Fruit fly (Drosophila melanogaster) whole organism, embryonic: ENCODE results near the gene Ppcs.

Source experiments
- Atf6 ChIP-seq: fragments of 200-800 bp; sonication (Bioruptor generic); IDR thresholded peaks from 2 replicates; pipeline ENCODE4 v1.3.6; 2022; ENCODE audit warnings: missing biosample characterization, missing genetic modification characterization
- Awh ChIP-seq: fragments of 200-800 bp; sonication (Bioruptor generic); IDR thresholded peaks from 2 replicates; pipeline ENCODE4, ENCODE4 v1.3.6; 2022; ENCODE audit warnings: missing biosample characterization, missing genetic modification characterization
- CG10267 ChIP-seq: fragments of 200-800 bp; sonication (Bioruptor generic); optimal IDR thresholded peaks from 2 replicates; lab custom pipeline; 2018; ENCODE audit warnings: missing biosample characterization, mild to moderate bottlenecking, missing genetic modification characterization, moderate library complexity
- CG11456 ChIP-seq: fragments of 200-800 bp; sonication (Bioruptor generic); IDR thresholded peaks from 3 replicates; pipeline ENCODE4 v1.3.6; 2022; ENCODE audit warnings: missing biosample characterization, missing genetic modification characterization
- CG11560 ChIP-seq: fragments of 200-800 bp; sonication (Bioruptor generic); IDR thresholded peaks from 3 replicates; pipeline ENCODE4 v1.3.6; 2022; ENCODE audit warnings: missing biosample characterization, missing genetic modification characterization
- CG13775 ChIP-seq: fragments of 200-800 bp; sonication (Bioruptor generic); optimal IDR thresholded peaks from 3 replicates; lab custom pipeline; 2017; ENCODE audit warnings: missing biosample characterization, mild to moderate bottlenecking, missing genetic modification characterization
- CG14667 ChIP-seq: fragments of 200-800 bp; sonication (Bioruptor generic); IDR thresholded peaks from 2 replicates; pipeline ENCODE4 v1.3.6; 2022; ENCODE audit warnings: missing biosample characterization, missing genetic modification characterization
- CG15479 ChIP-seq: fragments of 200-800 bp; sonication (Bioruptor generic); optimal IDR thresholded peaks from 3 replicates; lab custom pipeline; 2019; ENCODE audit warnings: missing biosample characterization, mild to moderate bottlenecking, missing genetic modification characterization, moderate library complexity
- CG1832 ChIP-seq: fragments of 200-800 bp; sonication (Bioruptor generic); optimal IDR thresholded peaks from 2 replicates; lab custom pipeline; 2017; ENCODE audit warnings: missing biosample characterization, mild to moderate bottlenecking, missing genetic modification characterization, inconsistent platforms
- CG3407 ChIP-seq: fragments of 200-800 bp; sonication (Bioruptor generic); optimal IDR thresholded peaks from 2 replicates; lab custom pipeline; 2018; ENCODE audit warnings: missing biosample characterization, mild to moderate bottlenecking, missing genetic modification characterization
- CG3838 ChIP-seq: fragments of 200-800 bp; sonication (Bioruptor generic); optimal IDR thresholded peaks from 3 replicates; lab custom pipeline; 2016; ENCODE audit warnings: missing biosample characterization, missing genetic modification characterization
- CG3847 ChIP-seq: fragments of 200-800 bp; sonication (Bioruptor generic); IDR thresholded peaks from 2 replicates; pipeline ENCODE4 v1.3.6; 2022; ENCODE audit warnings: missing biosample characterization, missing genetic modification characterization
- CG4360 ChIP-seq: fragments of 200-800 bp; sonication (Bioruptor generic); IDR thresholded peaks from 2 replicates; pipeline ENCODE4 v1.3.6; 2022; ENCODE audit warnings: missing biosample characterization, missing genetic modification characterization
- CG6791 ChIP-seq: fragments of 200-800 bp; sonication (Bioruptor generic); IDR thresholded peaks from 3 replicates; pipeline ENCODE4 v1.3.6; 2022; ENCODE audit warnings: missing biosample characterization, missing genetic modification characterization; ENCODE audit not compliant: partially characterized antibody
- CG8359 ChIP-seq: fragments of 200-800 bp; sonication (Bioruptor generic); optimal IDR thresholded peaks from 2 replicates; lab custom pipeline; 2017; ENCODE audit warnings: missing biosample characterization, mild to moderate bottlenecking, missing genetic modification characterization, borderline replicate concordance
- CHES-1-like ChIP-seq: fragments of 200-800 bp; sonication (Bioruptor generic); optimal IDR thresholded peaks from 2 replicates; lab custom pipeline; 2016; ENCODE audit warnings: missing biosample characterization, missing genetic modification characterization
- Chrac-16 ChIP-seq: fragments of 200-800 bp; sonication (Bioruptor generic); optimal IDR thresholded peaks from 3 replicates; lab custom pipeline; 2016; ENCODE audit warnings: missing biosample characterization, missing genetic modification characterization
- Dip2 ChIP-seq: fragments of 200-800 bp; sonication (Bioruptor generic); IDR thresholded peaks from 2 replicates; pipeline ENCODE4 v1.3.6; 2022; ENCODE audit warnings: missing biosample characterization, missing genetic modification characterization
- Dp ChIP-seq: fragments of 200-800 bp; sonication (Bioruptor generic); optimal IDR thresholded peaks from 2 replicates; lab custom pipeline; 2018; ENCODE audit warnings: missing biosample characterization, mild to moderate bottlenecking, missing genetic modification characterization, moderate library complexity
- ERR ChIP-seq: fragments of 200-800 bp; sonication (Bioruptor generic); optimal IDR thresholded peaks from 2 replicates; lab custom pipeline; 2016; ENCODE audit warnings: missing biosample characterization, missing genetic modification characterization
- HmgD ChIP-seq: fragments of 200-800 bp; sonication (Bioruptor generic); optimal IDR thresholded peaks from 3 replicates; lab custom pipeline; 2016; ENCODE audit warnings: missing biosample characterization, missing genetic modification characterization
- Lhr ChIP-seq: fragments of 200-800 bp; sonication (Bioruptor generic); optimal IDR thresholded peaks from 3 replicates; lab custom pipeline; 2017; ENCODE audit warnings: mild to moderate bottlenecking, missing biosample characterization, missing genetic modification reagents, missing genetic modification characterization
- Lpt ChIP-seq: fragments of >200 bp; optimal IDR thresholded peaks from 2 replicates; lab custom pipeline; 2018; ENCODE audit warnings: missing biosample characterization, missing genetic modification characterization
- MBD-R2 ChIP-seq: fragments of 200-800 bp; sonication (Bioruptor generic); IDR thresholded peaks from 2 replicates; pipeline ENCODE4 v1.3.6; 2022; ENCODE audit warnings: missing biosample characterization, missing genetic modification characterization
- Mad ChIP-seq: fragments of 200-800 bp; sonication (Bioruptor generic); optimal IDR thresholded peaks from 2 replicates; lab custom pipeline; 2016; ENCODE audit warnings: missing biosample characterization, missing genetic modification characterization
- Meics ChIP-seq: fragments of 200-800 bp; sonication (Bioruptor generic); optimal IDR thresholded peaks from 2 replicates; lab custom pipeline; 2017; ENCODE audit warnings: missing biosample characterization, mild to moderate bottlenecking, missing genetic modification characterization
- Myb ChIP-seq: fragments of 200-800 bp; sonication (Bioruptor generic); optimal IDR thresholded peaks from 2 replicates; lab custom pipeline; 2016; ENCODE audit warnings: missing biosample characterization, missing genetic modification characterization
- NC2α ChIP-seq: fragments of 200-800 bp; sonication (Bioruptor generic); optimal IDR thresholded peaks from 2 replicates; lab custom pipeline; 2016; ENCODE audit warnings: missing biosample characterization, missing genetic modification characterization
- NFAT ChIP-seq: fragments of 200-800 bp; sonication (Bioruptor generic); IDR thresholded peaks from 2 replicates; pipeline ENCODE4 v1.3.6; 2022; ENCODE audit warnings: missing biosample characterization, missing genetic modification characterization
- Poxn ChIP-seq: fragments of 200-800 bp; sonication (Bioruptor generic); IDR thresholded peaks from 2 replicates; pipeline ENCODE4 v1.3.6; 2022; ENCODE audit warnings: missing biosample characterization, missing genetic modification characterization
- Sox102F ChIP-seq: fragments of 200-800 bp; sonication (Bioruptor generic); optimal IDR thresholded peaks from 2 replicates; lab custom pipeline; 2018; ENCODE audit warnings: missing biosample characterization, mild to moderate bottlenecking, missing genetic modification characterization, moderate library complexity
- Stat92E ChIP-seq, 3 experiments: fragments of >200 bp in 2 of 3; fragments of 200-800 bp in 1 of 3; sonication (Bioruptor generic) in 1 of 3; optimal IDR thresholded peaks; 2 replicates each; lab custom pipeline; 2017 to 2019; ENCODE audit warnings: missing biosample characterization in 3 of 3, missing genetic modification characterization in 3 of 3, mild to moderate bottlenecking in 1 of 3, moderate library complexity in 1 of 3
- Xbp1 ChIP-seq: fragments of 200-800 bp; sonication (Bioruptor generic); optimal IDR thresholded peaks from 3 replicates; lab custom pipeline; 2016; ENCODE audit warnings: missing biosample characterization, mild to moderate bottlenecking, missing genetic modification characterization
- ap ChIP-seq: fragments of 200-800 bp; sonication (Bioruptor generic); IDR thresholded peaks from 2 replicates; pipeline ENCODE4 v1.3.6; 2022; ENCODE audit warnings: missing biosample characterization, missing genetic modification characterization
- fu2 ChIP-seq: fragments of 200-800 bp; sonication (Bioruptor generic); optimal IDR thresholded peaks from 2 replicates; lab custom pipeline; 2016; ENCODE audit warnings: missing biosample characterization, missing genetic modification characterization
- gce ChIP-seq: fragments of 200-800 bp; sonication (Bioruptor generic); IDR thresholded peaks from 3 replicates; pipeline ENCODE4 v1.3.6; 2022; ENCODE audit warnings: missing biosample characterization, missing genetic modification characterization
- kah ChIP-seq: fragments of 200-800 bp; sonication (Bioruptor generic); optimal IDR thresholded peaks from 2 replicates; lab custom pipeline; 2018; ENCODE audit warnings: missing biosample characterization, mild to moderate bottlenecking, missing genetic modification characterization
- lilli ChIP-seq: fragments of 200-800 bp; sonication (Bioruptor generic); optimal IDR thresholded peaks from 3 replicates; lab custom pipeline; 2016; ENCODE audit warnings: missing biosample characterization, missing genetic modification characterization
- lmd ChIP-seq: fragments of 200-800 bp; sonication (Bioruptor generic); IDR thresholded peaks from 2 replicates; pipeline ENCODE4 v1.3.6; 2022; ENCODE audit warnings: missing biosample characterization, missing genetic modification characterization
- luna ChIP-seq: fragments of 200-800 bp; sonication (Bioruptor generic); optimal IDR thresholded peaks from 2 replicates; lab custom pipeline; 2016; ENCODE audit warnings: missing biosample characterization, missing genetic modification characterization
- nom ChIP-seq: fragments of 200-800 bp; sonication (Bioruptor generic); optimal IDR thresholded peaks from 2 replicates; lab custom pipeline; 2017; ENCODE audit warnings: missing biosample characterization, missing genetic modification characterization, mild to moderate bottlenecking, moderate library complexity, missing genetic modification reagents
- pho ChIP-seq: fragments of 200-800 bp; sonication (Bioruptor generic); optimal IDR thresholded peaks from 2 replicates; lab custom pipeline; 2016; ENCODE audit warnings: missing biosample characterization, missing genetic modification characterization
- pzg ChIP-seq: fragments of 200-800 bp; sonication (Bioruptor generic); optimal IDR thresholded peaks from 3 replicates; lab custom pipeline; 2018; ENCODE audit warnings: missing biosample characterization, mild to moderate bottlenecking, missing genetic modification characterization, moderate library complexity
- rib ChIP-seq: fragments of 200-800 bp; sonication (Bioruptor generic); IDR thresholded peaks from 2 replicates; pipeline ENCODE4 v1.3.6; 2022; ENCODE audit warnings: missing biosample characterization, missing genetic modification characterization
- sd ChIP-seq: fragments of 200-800 bp; sonication (Bioruptor generic); optimal IDR thresholded peaks from 3 replicates; lab custom pipeline; 2018; ENCODE audit warnings: missing biosample characterization, mild to moderate bottlenecking, missing genetic modification characterization, moderate library complexity
- slp2 ChIP-seq: fragments of 200-800 bp; sonication (Bioruptor generic); optimal IDR thresholded peaks from 2 replicates; lab custom pipeline; 2016; ENCODE audit warnings: missing biosample characterization, missing genetic modification characterization
- sug ChIP-seq: fragments of 200-800 bp; optimal IDR thresholded peaks from 2 replicates; lab custom pipeline; 2019; ENCODE audit warnings: missing biosample characterization, mild to moderate bottlenecking, missing genetic modification characterization, moderate library complexity
- tin ChIP-seq: fragments of 200-800 bp; sonication (Bioruptor generic); optimal IDR thresholded peaks from 3 replicates; lab custom pipeline; 2016; ENCODE audit warnings: missing biosample characterization, missing genetic modification characterization
- unpg ChIP-seq: fragments of 200-800 bp; sonication (Bioruptor generic); optimal IDR thresholded peaks from 3 replicates; lab custom pipeline; 2018; ENCODE audit warnings: missing biosample characterization, mild to moderate bottlenecking, missing genetic modification characterization, moderate library complexity
- yki ChIP-seq: fragments of >200 bp; optimal IDR thresholded peaks from 3 replicates; lab custom pipeline; 2018

Ppcs gene

dm6 chr3R:19096299-19097048 lies 51.2 kb downstream of the Ppcs start, which contains the start of gene CG6040 (continued):
- TF ChIP-seq CG15479 (GFP tag; lab: Kevin White, UChicago) (no peak), Atf6 (peak; percentile 19; the same call in 1 of the 2 replicates), CHES-1-like (peak; percentile 49), ap (no peak), slp2 (GFP tag; lab: Kevin White, UChicago) (peak; percentile 21), CG14667 (no peak), CG3407 (peak; percentile 17), fu2 (GFP tag; lab: Kevin White, UChicago) (peak; percentile 26), CG4360 (no peak), Mad (GFP tag; lab: Kevin White, UChicago) (peak; percentile 52), Awh (GFP tag; lab: Robert Waterston, UW) (peak; percentile 50; the same call in 1 of the 2 replicates), MBD-R2 (GFP tag; lab: Robert Waterston, UW) (0 out of 2 replicates have a peak, but pooled peaks have one; percentile 20), ERR (GFP tag; lab: Kevin White, UChicago) (no peak), CG6791 (GFP tag; lab: Robert Waterston, UW) (0 out of 3 replicates have a peak, but pooled peaks have one; percentile 47), nom (peak; percentile 63), pho (GFP tag; lab: Kevin White, UChicago) (peak; percentile 64), Sox102F (GFP tag; lab: Kevin White, UChicago) (peak; percentile 32), gce (GFP tag; lab: Robert Waterston, UW) (no peak), Myb (GFP tag; lab: Kevin White, UChicago) (peak; percentile 85), tin (GFP tag; lab: Kevin White, UChicago) (peak; percentile 40), sug (tag; lab: Kevin White, UChicago) (peak; percentile 62), CG1832 (GFP tag; lab: Kevin White, UChicago) (peak; percentile 63), HmgD (GFP tag; lab: Kevin White, UChicago) (peak; percentile 51), luna (GFP tag; lab: Kevin White, UChicago) (peak; percentile 46), sd (peak; percentile 56), CG3838 (GFP tag; lab: Kevin White, UChicago) (peak; percentile 10), NC2α (peak; percentile 38), Lpt (GFP tag; lab: Kevin White, UChicago) (peak; percentile 60), NFAT (peak; percentile 40; the same call in 1 of the 2 replicates), lmd (GFP tag; lab: Robert Waterston, UW) (0 out of 2 replicates have a peak, but pooled peaks have one; percentile 28), kah (GFP tag; lab: Kevin White, UChicago) (no peak), Stat92E (GFP tag; optimal IDR thresholded peaks at IDR 0.05; lab: Kevin White, UChicago) (no peak), Chrac-16 (GFP tag; lab: Kevin White, UChicago) (peak; percentile 59), pzg (peak; percentile 69), Dp (GFP tag; lab: Kevin White, UChicago) (peak; percentile 70), CG3847 (peak; percentile 44), CG8359 (peak; percentile 56), Dip2 (GFP tag; lab: Robert Waterston, UW) (no peak), Poxn (GFP tag; lab: Robert Waterston, UW) (no peak), CG11560 (tag; lab: Robert Waterston, UW) (peak; percentile 60; the same call in 2 of the 3 replicates), CG11456 (GFP tag; lab: Robert Waterston, UW) (peak; percentile 66; the same call in 2 of the 3 replicates), CG10267 (peak; percentile 49), Lhr (GFP tag; lab: Kevin White, UChicago) (peak; percentile 97), Meics (GFP tag; lab: Kevin White, UChicago) (peak; percentile 34), yki (lab: Kevin White, UChicago) (peak; percentile 3), lilli (GFP tag; lab: Kevin White, UChicago) (peak; percentile 72), Xbp1 (GFP tag; lab: Kevin White, UChicago) (peak; percentile 70), unpg (GFP tag; lab: Kevin White, UChicago) (no peak), rib (GFP tag; lab: Robert Waterston, UW) (no peak), CG13775 (peak; percentile 72)
